Worm (Caenorhabditis elegans): Measurements from ENCODE around the gene srlf-9.

Gene srlf-9

ce11 chrIII:13411202-13411601, 9.6 kb upstream of the srlf-9 start (continued):
- TF ChIP-seq nhr-77 (tag; optimal IDR thresholded peaks at IDR 0.05): no peak
- no peak for TF ChIP-seq hlh-30 (tag; optimal IDR thresholded peaks at IDR 0.05; ENCODE audit: insufficient read depth)
- TF ChIP-seq nhr-28 (tag; optimal IDR thresholded peaks at IDR 0.05): no peak
- TF ChIP-seq T20F7.1 (GFP tag; optimal IDR thresholded peaks at IDR 0.05): no peak
- TF ChIP-seq lsy-2 (tag; optimal IDR thresholded peaks at IDR 0.05): no peak
- peak; percentile 59; the same call in 1 of the 2 replicates for TF ChIP-seq F44E2.7 (GFP tag; IDR thresholded peaks at IDR 0.05)
- TF ChIP-seq R02D3.7 (tag; optimal IDR thresholded peaks at IDR 0.05): no peak
- no peak; the same call in 1 of the 2 replicates for TF ChIP-seq egl-43 (GFP tag; IDR thresholded peaks at IDR 0.05)
- TF ChIP-seq ceh-44 (GFP tag; IDR thresholded peaks at IDR 0.05): peak; percentile 41; the same call in 1 of the 2 replicates
- TF ChIP-seq F49E8.2 (tag; optimal IDR thresholded peaks at IDR 0.05; ENCODE audit: borderline replicate concordance): peak; percentile 28
- TF ChIP-seq F37D6.2 (tag; optimal IDR thresholded peaks at IDR 0.05): no peak
- no peak for TF ChIP-seq mdt-29 (GFP tag; IDR thresholded peaks at IDR 0.05)
- TF ChIP-seq mxl-2 (GFP tag; conservative IDR thresholded peaks at IDR 0.05): no peak
- TF ChIP-seq cey-2 (tag; optimal IDR thresholded peaks at IDR 0.05; ENCODE audit: borderline replicate concordance, insufficient read depth): no peak
- TF ChIP-seq mdl-1 (tag; optimal IDR thresholded peaks at IDR 0.05): no peak
- TF ChIP-seq ZK337.2 (GFP tag; IDR thresholded peaks at IDR 0.05): no peak
- no peak for TF ChIP-seq mxl-3 (GFP tag; optimal IDR thresholded peaks at IDR 0.05)
- TF ChIP-seq set-16 (GFP tag; IDR thresholded peaks at IDR 0.05): no peak
- TF ChIP-seq T26A8.4 (GFP tag; IDR thresholded peaks at IDR 0.05): 0 out of 2 replicates have a peak, but pooled peaks have one; percentile 30
- TF ChIP-seq dmd-6 (GFP tag; IDR thresholded peaks at IDR 0.05): no peak
- no peak for TF ChIP-seq attf-4 (tag; optimal IDR thresholded peaks at IDR 0.05)
- peak; percentile 9 for TF ChIP-seq spr-1 (tag; optimal IDR thresholded peaks at IDR 0.05)
- peak; percentile 62; the same call in 1 of the 2 replicates for TF ChIP-seq vab-7 (GFP tag; IDR thresholded peaks at IDR 0.05)
- TF ChIP-seq nhr-10 (tag; optimal IDR thresholded peaks at IDR 0.05): no peak
- no peak for TF ChIP-seq tag-97 (GFP tag; IDR thresholded peaks at IDR 0.05)
- TF ChIP-seq mep-1 (tag; optimal IDR thresholded peaks at IDR 0.05): no peak
- TF ChIP-seq jun-1 (tag; optimal IDR thresholded peaks at IDR 0.05): no peak
- TF ChIP-seq fos-1 (tag; optimal IDR thresholded peaks at IDR 0.05): no peak
- peak; percentile 82 for TF ChIP-seq dmd-8 (GFP tag; IDR thresholded peaks at IDR 0.05)
- no peak for TF ChIP-seq lin-29 (GFP tag; IDR thresholded peaks at IDR 0.05)
- TF ChIP-seq zfp-2 (tag; optimal IDR thresholded peaks at IDR 0.05): no peak
- no peak for TF ChIP-seq ama-1 (optimal IDR thresholded peaks at IDR 0.05)
- TF ChIP-seq ceh-62 (tag; optimal IDR thresholded peaks at IDR 0.05): no peak
- no peak for TF ChIP-seq aha-1 (tag)
- no peak for TF ChIP-seq snpc-4 (tag; optimal IDR thresholded peaks at IDR 0.05)
- TF ChIP-seq nhr-48 (tag; optimal IDR thresholded peaks at IDR 0.05): peak; percentile 7
- no peak for TF ChIP-seq hif-1 (tag; optimal IDR thresholded peaks at IDR 0.05)
- TF ChIP-seq lin-13 (GFP tag; optimal IDR thresholded peaks at IDR 0.05): peak; percentile 23
- no peak for TF ChIP-seq nhr-102 (tag; optimal IDR thresholded peaks at IDR 0.05)
- TF ChIP-seq hmg-1.1 (GFP tag; IDR thresholded peaks at IDR 0.05): no peak
- 0 out of 2 replicates have a peak, but pooled peaks have one; percentile 12 for TF ChIP-seq tra-1 (GFP tag; IDR thresholded peaks at IDR 0.05)
- no peak for TF ChIP-seq madf-5 (GFP tag; IDR thresholded peaks at IDR 0.05)
- no peak for TF ChIP-seq pqm-1 (tag; optimal IDR thresholded peaks at IDR 0.05)
- TF ChIP-seq Y75B8A.6 (GFP tag; IDR thresholded peaks at IDR 0.05): 0 out of 2 replicates have a peak, but pooled peaks have one; percentile 28
- TF ChIP-seq F10B5.3 (tag; optimal IDR thresholded peaks at IDR 0.05): no peak
- TF ChIP-seq hlh-11 (tag; optimal IDR thresholded peaks at IDR 0.05): no peak
- no peak for TF ChIP-seq egl-27 (tag; optimal IDR thresholded peaks at IDR 0.05)
- no peak for TF ChIP-seq ztf-11 (tag; optimal IDR thresholded peaks at IDR 0.05)
- TF ChIP-seq daf-16 (GFP tag; optimal IDR thresholded peaks at IDR 0.05): peak in 1 of 2 experiments; percentile 42
- TF ChIP-seq daf-16 (tag; optimal IDR thresholded peaks at IDR 0.05): no peak
- no peak for TF ChIP-seq dmd-9 (GFP tag; IDR thresholded peaks at IDR 0.05)
- TF ChIP-seq snpc-1.2 (GFP tag; IDR thresholded peaks at IDR 0.05): 0 out of 2 replicates have a peak, but pooled peaks have one; percentile 33

Data from whole organism, L4 larva.